Fruit fly (Drosophila melanogaster) whole organism, adult: ENCODE data around the gene Cp7Fb.

ENCODE experiments used
- CG11617 ChIP-seq: fragments of 200-800 bp; sonication (Bioruptor generic); optimal IDR thresholded peaks from 2 replicates; lab custom pipeline; 2017; ENCODE audit warnings: mild to moderate bottlenecking, missing biosample characterization, missing genetic modification reagents, missing genetic modification characterization
- CG12768 ChIP-seq: fragments of 200-800 bp; sonication (Bioruptor generic); optimal IDR thresholded peaks from 2 replicates; lab custom pipeline; 2017; ENCODE audit warnings: missing biosample characterization, missing genetic modification characterization, mild to moderate bottlenecking, moderate library complexity, missing genetic modification reagents
- CG14711 ChIP-seq: fragments of 200-800 bp; sonication (Bioruptor generic); optimal IDR thresholded peaks from 2 replicates; lab custom pipeline; 2018; ENCODE audit warnings: missing biosample characterization, mild to moderate bottlenecking, missing genetic modification characterization, moderate library complexity
- CG1620 ChIP-seq: fragments of 200-800 bp; sonication (Bioruptor generic); optimal IDR thresholded peaks from 2 replicates; lab custom pipeline; 2016; ENCODE audit warnings: missing biosample characterization, missing genetic modification characterization
- CG33017 ChIP-seq: fragments of 200-800 bp; sonication (Bioruptor generic); optimal IDR thresholded peaks from 2 replicates; lab custom pipeline; 2018; ENCODE audit warnings: missing biosample characterization, mild to moderate bottlenecking, missing genetic modification characterization, moderate library complexity
- CG5204 ChIP-seq: fragments of 200-800 bp; sonication (Bioruptor generic); optimal IDR thresholded peaks from 2 replicates; lab custom pipeline; 2016; ENCODE audit warnings: missing biosample characterization, missing genetic modification characterization
- CG7045 ChIP-seq: fragments of 200-800 bp; sonication (Bioruptor generic); optimal IDR thresholded peaks from 2 replicates; lab custom pipeline; 2017; ENCODE audit warnings: missing biosample characterization, mild to moderate bottlenecking, missing genetic modification characterization
- CG7101 ChIP-seq: fragments of 200-800 bp; sonication (Bioruptor generic); optimal IDR thresholded peaks from 2 replicates; lab custom pipeline; 2018; ENCODE audit warnings: missing biosample characterization, mild to moderate bottlenecking, missing genetic modification characterization, moderate library complexity
- Clk ChIP-seq: fragments of 200-800 bp; sonication (Bioruptor generic); optimal IDR thresholded peaks from 2 replicates; lab custom pipeline; 2017; ENCODE audit warnings: missing biosample characterization, missing genetic modification characterization
- Crg-1 ChIP-seq: fragments of 200-800 bp; sonication (Bioruptor generic); optimal IDR thresholded peaks from 2 replicates; lab custom pipeline; 2016; ENCODE audit warnings: missing biosample characterization, missing genetic modification characterization
- Hr96 ChIP-seq: fragments of 200-800 bp; sonication (Bioruptor generic); optimal IDR thresholded peaks from 2 replicates; lab custom pipeline; 2016; ENCODE audit warnings: missing biosample characterization, missing genetic modification characterization
- Mnt ChIP-seq: fragments of 200-800 bp; sonication (Bioruptor generic); optimal IDR thresholded peaks from 2 replicates; lab custom pipeline; 2016; ENCODE audit warnings: missing biosample characterization, mild to moderate bottlenecking, missing genetic modification characterization
- bab1 ChIP-seq: fragments of 200-800 bp; sonication (Bioruptor generic); optimal IDR thresholded peaks from 3 replicates; lab custom pipeline; 2019; ENCODE audit warnings: missing biosample characterization, mild to moderate bottlenecking, missing genetic modification characterization, moderate library complexity
- cic ChIP-seq: fragments of 200-800 bp; sonication (Bioruptor generic); optimal IDR thresholded peaks from 2 replicates; lab custom pipeline; 2017; ENCODE audit warnings: missing biosample characterization, mild to moderate bottlenecking, missing genetic modification characterization, moderate library complexity
- cnc ChIP-seq, 2 experiments: fragments of >200 bp; optimal IDR thresholded peaks; 2 replicates each; lab custom pipeline; 2017
- kay ChIP-seq: fragments of 200-800 bp; sonication (Bioruptor generic); peaks from one replicate; lab custom pipeline; 2016; ENCODE audit warnings: missing biosample characterization, missing genetic modification characterization, borderline replicate concordance
- ovo ChIP-seq: fragments of 200-800 bp; sonication (Bioruptor generic); optimal IDR thresholded peaks from 2 replicates; lab custom pipeline; 2016; ENCODE audit warnings: missing biosample characterization, missing genetic modification characterization
- pad ChIP-seq: fragments of 200-800 bp; sonication (Bioruptor generic); optimal IDR thresholded peaks from 3 replicates; lab custom pipeline; 2017; ENCODE audit warnings: missing biosample characterization, missing genetic modification characterization, mild to moderate bottlenecking, moderate library complexity, missing genetic modification reagents
- tj ChIP-seq: fragments of 200-800 bp; sonication (Bioruptor generic); optimal IDR thresholded peaks from 3 replicates; lab custom pipeline; 2017; ENCODE audit warnings: missing biosample characterization, mild to moderate bottlenecking, missing genetic modification characterization, moderate library complexity
- toe ChIP-seq: fragments of 200-800 bp; sonication (Bioruptor generic); optimal IDR thresholded peaks from 2 replicates; lab custom pipeline; 2016; ENCODE audit warnings: missing biosample characterization, missing genetic modification characterization

The Cp7Fb gene

dm6 chrX:8473339-8473887 is at the start of gene Cp7Fb:
Gene Cp7Fb, plus strand, starts transcription at chrX:8473837.
- TF ChIP-seq Clk (GFP tag; lab: Kevin White, UChicago) = no peak
- peak; percentile 50 for TF ChIP-seq CG1620 (GFP tag; lab: Kevin White, UChicago)
- no peak for TF ChIP-seq ovo
- TF ChIP-seq CG14711 (tag; lab: Kevin White, UChicago) = peak; percentile 35
- TF ChIP-seq Hr96 (GFP tag; lab: Kevin White, UChicago) = no peak
- peak; percentile 99 for TF ChIP-seq bab1 (GFP tag; lab: Kevin White, UChicago)
- TF ChIP-seq cnc (optimal IDR thresholded peaks at IDR 0.05; lab: Kevin White, UChicago) = no peak
- TF ChIP-seq pad (GFP tag; lab: Kevin White, UChicago) = no peak
- no peak for TF ChIP-seq toe (GFP tag; lab: Kevin White, UChicago)
- no peak for TF ChIP-seq CG7045
- TF ChIP-seq tj (GFP tag; lab: Kevin White, UChicago) = peak; percentile 35
- TF ChIP-seq CG33017 = no peak
- TF ChIP-seq cic (GFP tag; lab: Kevin White, UChicago) = no peak
- no peak for TF ChIP-seq Mnt (GFP tag; lab: Kevin White, UChicago)
- no peak for TF ChIP-seq CG5204
- TF ChIP-seq Crg-1 (GFP tag; lab: Kevin White, UChicago) = peak; percentile 56
- TF ChIP-seq kay (GFP tag; lab: Kevin White, UChicago) = no peak
- TF ChIP-seq CG7101 (tag; lab: Kevin White, UChicago) = no peak
- TF ChIP-seq CG11617 = no peak
- no peak for TF ChIP-seq CG12768 (GFP tag; lab: Kevin White, UChicago)

DNA sequence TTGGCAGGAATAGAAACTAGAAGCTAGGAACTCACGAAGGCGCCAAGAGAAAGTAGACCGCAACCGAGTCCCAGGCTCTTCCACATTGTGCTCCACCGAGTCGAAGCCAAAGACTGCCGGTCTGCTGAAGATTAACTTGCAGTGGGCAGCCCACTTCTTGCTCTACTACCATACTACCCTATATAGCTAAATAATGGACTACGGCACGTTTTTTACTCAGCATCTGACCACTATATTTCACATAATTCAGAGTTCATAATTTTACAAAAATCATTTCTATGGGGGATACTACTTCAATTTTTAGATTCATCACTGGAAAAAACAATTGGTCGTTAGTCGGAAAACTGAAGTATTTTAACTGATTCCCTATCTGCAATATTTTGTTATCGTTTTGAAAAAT is 39.9 kb upstream of the Cp7Fb start, which contains the start of gene CG32712:
CG32712 (minus strand) TSS at position 101 of the 400 bp plus-strand sequence.
- TF ChIP-seq kay (GFP tag; lab: Kevin White, UChicago) (no peak), ovo (no peak), CG33017 (no peak), CG1620 (GFP tag; lab: Kevin White, UChicago) (no peak), pad (GFP tag; lab: Kevin White, UChicago) (no peak), Clk (GFP tag; lab: Kevin White, UChicago) (no peak), Mnt (GFP tag; lab: Kevin White, UChicago) (no peak), CG7101 (tag; lab: Kevin White, UChicago) (no peak), cnc (optimal IDR thresholded peaks at IDR 0.05; lab: Kevin White, UChicago) (no peak), toe (GFP tag; lab: Kevin White, UChicago) (no peak), Crg-1 (GFP tag; lab: Kevin White, UChicago) (no peak), CG7045 (no peak), cic (GFP tag; lab: Kevin White, UChicago) (no peak), CG11617 (no peak), bab1 (GFP tag; lab: Kevin White, UChicago) (no peak), CG12768 (GFP tag; lab: Kevin White, UChicago) (no peak), tj (GFP tag; lab: Kevin White, UChicago) (no peak), CG5204 (no peak), CG14711 (tag; lab: Kevin White, UChicago) (no peak), Hr96 (GFP tag; lab: Kevin White, UChicago) (no peak)

dm6 chrX:8436656-8437284 is 36.9 kb upstream of the Cp7Fb start, which contains the start of gene CG1440:
Gene CG1440, plus strand, starts transcription at chrX:8437057.
- TF ChIP-seq CG1620 (GFP tag; lab: Kevin White, UChicago) (peak; percentile 14), CG11617 (peak; percentile 33), toe (GFP tag; lab: Kevin White, UChicago) (no peak), CG14711 (tag; lab: Kevin White, UChicago) (peak; percentile 61), CG5204 (no peak), bab1 (GFP tag; lab: Kevin White, UChicago) (peak; percentile 89), tj (GFP tag; lab: Kevin White, UChicago) (no peak), Mnt (GFP tag; lab: Kevin White, UChicago) (peak; percentile 59), CG33017 (no peak), Crg-1 (GFP tag; lab: Kevin White, UChicago) (no peak), CG7101 (tag; lab: Kevin White, UChicago) (peak; percentile 57), pad (GFP tag; lab: Kevin White, UChicago) (no peak)

DNA sequence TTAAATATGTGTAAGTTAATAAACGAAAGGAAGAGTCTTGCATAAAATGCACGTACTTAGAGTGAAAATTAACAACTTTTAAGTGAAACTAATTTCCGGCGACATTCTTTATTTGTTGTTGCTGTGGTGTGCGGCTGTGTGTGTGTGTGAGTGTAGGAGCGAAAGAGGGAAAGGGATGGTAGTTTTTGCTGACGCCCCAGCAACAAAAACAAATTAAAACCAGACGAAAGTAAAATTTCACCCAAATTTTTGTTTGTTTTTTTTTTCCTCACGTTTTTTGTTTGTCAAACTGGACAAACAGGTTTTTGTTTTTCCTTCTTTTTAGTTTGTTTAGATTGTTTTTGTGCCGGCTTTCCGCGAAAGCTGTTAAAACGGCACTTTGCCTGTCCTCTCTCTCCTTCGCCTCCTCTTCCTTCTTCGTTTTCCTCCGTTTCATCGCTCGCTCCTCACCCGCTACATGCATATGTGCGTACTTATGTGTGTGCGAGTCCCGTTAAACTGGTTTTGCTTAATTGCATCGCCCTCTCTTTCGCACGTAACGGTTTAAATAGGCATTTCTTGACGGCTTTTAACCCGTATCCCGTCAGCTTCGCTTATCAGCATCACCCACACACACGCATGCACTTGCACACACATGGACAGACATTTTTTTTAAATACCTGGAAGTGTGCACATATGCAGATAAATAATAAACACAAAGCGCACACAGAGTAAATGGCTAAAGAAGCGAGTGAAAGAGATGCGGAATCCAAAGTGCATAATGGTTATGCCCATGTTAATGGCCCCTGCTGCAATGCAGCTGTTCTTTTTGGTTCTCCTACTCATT is 36.1 kb upstream of the Cp7Fb start, which contains the start of gene Miga:
Miga (minus strand) TSS at position 536 of the 826 bp plus-strand sequence.
- TF ChIP-seq cnc (optimal IDR thresholded peaks at IDR 0.05; lab: Kevin White, UChicago) (no peak), CG7101 (tag; lab: Kevin White, UChicago) (no peak), Hr96 (GFP tag; lab: Kevin White, UChicago) (no peak), CG1620 (GFP tag; lab: Kevin White, UChicago) (no peak), Clk (GFP tag; lab: Kevin White, UChicago) (no peak), ovo (peak; percentile 100), Crg-1 (GFP tag; lab: Kevin White, UChicago) (peak; percentile 10), CG33017 (no peak), tj (GFP tag; lab: Kevin White, UChicago) (peak; percentile 62), CG12768 (GFP tag; lab: Kevin White, UChicago) (no peak), Mnt (GFP tag; lab: Kevin White, UChicago) (peak; percentile 21), kay (GFP tag; lab: Kevin White, UChicago) (no peak), CG5204 (no peak), pad (GFP tag; lab: Kevin White, UChicago) (peak; percentile 96), CG14711 (tag; lab: Kevin White, UChicago) (no peak), toe (GFP tag; lab: Kevin White, UChicago) (no peak), bab1 (GFP tag; lab: Kevin White, UChicago) (peak; percentile 33), CG7045 (no peak), cic (GFP tag; lab: Kevin White, UChicago) (no peak), CG11617 (no peak)
